Fruit fly (Drosophila melanogaster): ENCODE measurements around the gene CG8329.

DNA sequence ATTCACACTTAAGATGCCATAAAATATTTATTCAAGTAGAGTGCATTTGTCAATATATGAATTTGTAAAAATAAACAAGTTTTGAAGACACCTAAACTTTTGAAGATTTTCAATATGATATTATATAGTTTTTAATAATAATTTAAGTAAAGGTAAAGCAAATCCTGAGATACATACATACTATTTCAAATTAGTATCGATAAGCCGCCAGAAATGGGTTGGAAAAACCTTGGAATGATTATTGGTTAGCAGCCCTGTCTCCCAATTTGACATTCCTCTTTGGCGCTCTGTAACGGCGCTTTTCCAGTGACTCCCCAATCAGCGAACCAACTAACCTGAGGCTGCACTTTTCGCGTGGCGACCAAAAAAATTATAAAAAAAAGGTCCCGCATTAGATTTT lies 43.1 kb downstream of the CG8329 start, which contains the start of gene alphaTub67C:
- TF ChIP-seq Myc (optimal IDR thresholded peaks at IDR 0.05), result no peak
- no peak for TF ChIP-seq ey (GFP tag; optimal IDR thresholded peaks at IDR 0.05)
- TF ChIP-seq Abd-B (GFP tag; optimal IDR thresholded peaks at IDR 0.05), result no peak
- TF ChIP-seq psq (GFP tag; optimal IDR thresholded peaks at IDR 0.05), result no peak

All from whole organism, wandering third instar larva.